Worm (Caenorhabditis elegans): ENCODE data around the gene K10G9.2.

- no peak for TF ChIP-seq flt-1 (GFP tag; IDR thresholded peaks at IDR 0.05)
- no peak for TF ChIP-seq tab-1 (GFP tag; IDR thresholded peaks at IDR 0.05)
- TF ChIP-seq T22C8.4 (GFP tag; IDR thresholded peaks at IDR 0.05) = no peak
- TF ChIP-seq klf-2 (GFP tag; conservative IDR thresholded peaks at IDR 0.05) = no peak
Observed at ce11 chrIII:10278826-10279225, 6.9 kb upstream of the K10G9.2 start, which contains the start of gene pad-2.
